Fruit fly (Drosophila melanogaster): Measurements from ENCODE around the gene Lint-O.

DNA sequence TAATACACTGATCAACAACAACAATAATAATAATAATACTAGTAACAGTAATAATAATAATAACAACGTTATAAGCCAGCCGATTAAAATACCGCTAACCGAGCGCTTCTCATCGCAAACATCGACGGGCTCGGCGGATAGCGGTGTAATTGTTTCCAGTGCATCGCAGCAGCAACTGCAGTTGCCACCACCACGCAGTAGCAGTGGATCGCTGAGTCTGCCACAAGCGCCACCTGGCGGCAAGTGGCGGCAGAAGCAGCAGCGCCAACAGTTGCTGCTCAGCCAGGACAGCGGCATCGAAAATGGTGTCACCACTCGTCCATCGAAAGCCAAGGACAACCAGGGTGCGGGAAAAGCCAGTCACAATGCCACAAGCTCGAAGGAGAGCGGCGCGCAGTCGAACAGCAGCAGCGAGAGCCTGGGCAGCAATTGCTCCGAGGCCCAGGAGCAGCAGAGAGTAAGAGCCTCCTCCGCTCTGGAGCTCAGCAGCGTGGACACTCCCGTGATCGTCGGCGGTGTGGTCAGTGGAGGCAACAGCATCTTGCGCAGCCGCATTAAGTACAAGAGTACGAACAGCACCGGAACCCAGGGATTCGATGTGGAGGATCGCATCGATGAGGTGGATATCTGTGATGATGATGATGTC lies 38.9 kb upstream of the Lint-O start:
- TF ChIP-seq CG10669 (GFP tag; optimal IDR thresholded peaks at IDR 0.05) (peak; percentile 25), Ets96B (tag; optimal IDR thresholded peaks at IDR 0.05) (no peak), dac (GFP tag; optimal IDR thresholded peaks at IDR 0.05) (no peak), vri (GFP tag; optimal IDR thresholded peaks at IDR 0.05) (no peak), ss (GFP tag; optimal IDR thresholded peaks at IDR 0.05) (peak; percentile 23 to 48)

Measured in whole organism, prepupa.